Fruit fly (Drosophila melanogaster): Measurements from ENCODE around the gene RanBP3.

Gene RanBP3

dm6 chr3R:23757912-23758607 lies 5.4 kb upstream of the RanBP3 start, which contains the start of the genes PTPMT1 and Hrd3 (continued):
- TF ChIP-seq Adf1 (GFP tag; IDR thresholded peaks at IDR 0.05) (peak; percentile 79), Aef1 (GFP tag; IDR thresholded peaks at IDR 0.05) (peak; percentile 95), schlank (tag; optimal IDR thresholded peaks at IDR 0.05) (peak; percentile 93), chm (GFP tag; IDR thresholded peaks at IDR 0.05) (peak; percentile 91), stwl (tag; optimal IDR thresholded peaks at IDR 0.05) (peak; percentile 72), CG4854 (GFP tag; optimal IDR thresholded peaks at IDR 0.05) (peak; percentile 97), slp2 (GFP tag; optimal IDR thresholded peaks at IDR 0.05) (peak; percentile 97), sug (tag; optimal IDR thresholded peaks at IDR 0.05) (peak; percentile 98)

- TF ChIP-seq otp (GFP tag; IDR thresholded peaks at IDR 0.05), result peak; percentile 31; the same call in 1 of the 3 replicates
- TF ChIP-seq CG12769 (tag; optimal IDR thresholded peaks at IDR 0.05), result no peak
- TF ChIP-seq CG10274 (GFP tag; optimal IDR thresholded peaks at IDR 0.05), result no peak
- TF ChIP-seq cwo (GFP tag; optimal IDR thresholded peaks at IDR 0.05), result peak; percentile 57
These were observed 5.2 kb downstream of the RanBP3 start for dm6 chr3R:23747446-23747845.

- TF ChIP-seq E2f2 (GFP tag; IDR thresholded peaks at IDR 0.05) (no peak), oc (tag; optimal IDR thresholded peaks at IDR 0.05) (peak; percentile 4), grn (GFP tag; optimal IDR thresholded peaks at IDR 0.05) (peak; percentile 33), run (tag; optimal IDR thresholded peaks at IDR 0.05) (peak; percentile 12), CG12769 (tag; optimal IDR thresholded peaks at IDR 0.05) (peak; percentile 13), Camta (GFP tag; optimal IDR thresholded peaks at IDR 0.05) (no peak), Blimp-1 (GFP tag; optimal IDR thresholded peaks at IDR 0.05) (peak; percentile 91), CG6813 (GFP tag; optimal IDR thresholded peaks at IDR 0.05) (no peak), vvl (GFP tag; IDR thresholded peaks at IDR 0.05) (peak; percentile 50; the same call in 1 of the 2 replicates)
These were observed 11.7 kb downstream of the RanBP3 start for dm6 chr3R:23740968-23741367.

- no peak for TF ChIP-seq CG30403 (GFP tag; optimal IDR thresholded peaks at IDR 0.05)
- no peak for TF ChIP-seq CG2678 (tag; optimal IDR thresholded peaks at IDR 0.05)
- no peak for TF ChIP-seq sug (tag; optimal IDR thresholded peaks at IDR 0.05)
- TF ChIP-seq Bdp1 (GFP tag; optimal IDR thresholded peaks at IDR 0.05), result no peak
- TF ChIP-seq nom (GFP tag; optimal IDR thresholded peaks at IDR 0.05), result peak; percentile 5
- peak; percentile 4 for TF ChIP-seq CG15479 (GFP tag; optimal IDR thresholded peaks at IDR 0.05)
- no peak for TF ChIP-seq CG4328 (GFP tag; optimal IDR thresholded peaks at IDR 0.05)
- no peak for TF ChIP-seq Hey (tag; optimal IDR thresholded peaks at IDR 0.05)
- 0 out of 3 replicates have a peak, but pooled peaks have one; percentile 29 for TF ChIP-seq Optix (GFP tag; IDR thresholded peaks at IDR 0.05)
- no peak for TF ChIP-seq HLH54F (GFP tag; optimal IDR thresholded peaks at IDR 0.05)
- no peak for TF ChIP-seq prd (optimal IDR thresholded peaks at IDR 0.05)
- TF ChIP-seq prd (GFP tag; IDR thresholded peaks at IDR 0.05), result 0 out of 3 replicates have a peak, but pooled peaks have one; percentile 14
- no peak for TF ChIP-seq CG9817 (tag; optimal IDR thresholded peaks at IDR 0.05)
- no peak for TF ChIP-seq zen2 (GFP tag; IDR thresholded peaks at IDR 0.05; ENCODE audit: partially characterized antibody)
- no peak for TF ChIP-seq CG10274 (GFP tag; optimal IDR thresholded peaks at IDR 0.05)
- TF ChIP-seq CG14860 (GFP tag; IDR thresholded peaks at IDR 0.05; ENCODE audit: partially characterized antibody), result no peak
- TF ChIP-seq CG5245 (GFP tag; optimal IDR thresholded peaks at IDR 0.05), result no peak
- TF ChIP-seq HLH3B (GFP tag; IDR thresholded peaks at IDR 0.05), result no peak
- TF ChIP-seq CG1603 (tag; optimal IDR thresholded peaks at IDR 0.05), result peak; percentile 3
- no peak for TF ChIP-seq sr (GFP tag; IDR thresholded peaks at IDR 0.05)
- no peak for TF ChIP-seq CG3281 (GFP tag; optimal IDR thresholded peaks at IDR 0.05)
- peak; percentile 57 for TF ChIP-seq Med (GFP tag)
- no peak for TF ChIP-seq Tbp (GFP tag; optimal IDR thresholded peaks at IDR 0.05)
- TF ChIP-seq maf-S (GFP tag; optimal IDR thresholded peaks at IDR 0.05), result no peak
- no peak for TF ChIP-seq CG10431 (GFP tag; optimal IDR thresholded peaks at IDR 0.05)
These were observed 14.7 kb downstream of the RanBP3 start for dm6 chr3R:23737676-23738574.
